Fruit fly (Drosophila melanogaster): ENCODE results near the gene Rim.

Gene Rim

dm6 chr3R:17846966-17847365 is 69.4 kb downstream of the Rim start (continued):
- TF ChIP-seq nmo (GFP tag; optimal IDR thresholded peaks at IDR 0.05) (peak; percentile 50), row (GFP tag; IDR thresholded peaks at IDR 0.05) (no peak), ro (GFP tag; IDR thresholded peaks at IDR 0.05) (no peak), Chrac-16 (GFP tag; optimal IDR thresholded peaks at IDR 0.05) (no peak), CG6791 (GFP tag; IDR thresholded peaks at IDR 0.05; ENCODE audit: partially characterized antibody) (peak; percentile 77), zen2 (GFP tag; IDR thresholded peaks at IDR 0.05; ENCODE audit: partially characterized antibody) (0 out of 3 replicates have a peak, but pooled peaks have one; percentile 7)

dm6 chr3R:17830528-17830927 is 85.8 kb downstream of the Rim start:
- TF ChIP-seq D (optimal IDR thresholded peaks at IDR 0.05), result no peak
- no peak for TF ChIP-seq D (GFP tag; optimal IDR thresholded peaks at IDR 0.05)
- TF ChIP-seq sc (optimal IDR thresholded peaks at IDR 0.05), result no peak
- no peak for TF ChIP-seq sc (GFP tag; optimal IDR thresholded peaks at IDR 0.05)
- no peak for TF ChIP-seq CG4707 (GFP tag; optimal IDR thresholded peaks at IDR 0.05)
- no peak for TF ChIP-seq bowl (GFP tag; IDR thresholded peaks at IDR 0.05)
- TF ChIP-seq CG7556 (GFP tag; optimal IDR thresholded peaks at IDR 0.05), result peak; percentile 18
- TF ChIP-seq Rx (GFP tag; IDR thresholded peaks at IDR 0.05), result no peak
- TF ChIP-seq pan (optimal IDR thresholded peaks at IDR 0.05), result no peak
- no peak for TF ChIP-seq pan (GFP tag; optimal IDR thresholded peaks at IDR 0.05 in 1 of 2, IDR thresholded peaks at IDR 0.05 in 1 of 2)
- no peak for TF ChIP-seq CG5953 (GFP tag; IDR thresholded peaks at IDR 0.05)
- TF ChIP-seq CG17361 (GFP tag; IDR thresholded peaks at IDR 0.05), result 0 out of 3 replicates have a peak, but pooled peaks have one; percentile 23
- peak; percentile 32 for TF ChIP-seq CG2678 (tag; optimal IDR thresholded peaks at IDR 0.05)
- TF ChIP-seq org-1 (GFP tag; optimal IDR thresholded peaks at IDR 0.05), result no peak
- TF ChIP-seq psq (GFP tag; optimal IDR thresholded peaks at IDR 0.05), result no peak
- peak; percentile 6 for TF ChIP-seq CG11504 (tag; optimal IDR thresholded peaks at IDR 0.05)
- TF ChIP-seq lola (GFP tag; optimal IDR thresholded peaks at IDR 0.05), result no peak
- no peak for TF ChIP-seq CG6683 (GFP tag; optimal IDR thresholded peaks at IDR 0.05)
- TF ChIP-seq CG18262 (tag; optimal IDR thresholded peaks at IDR 0.05), result peak; percentile 9
- TF ChIP-seq slp2 (GFP tag; optimal IDR thresholded peaks at IDR 0.05), result no peak
- TF ChIP-seq CkIIα-i1 (GFP tag; IDR thresholded peaks at IDR 0.05), result no peak
- no peak for TF ChIP-seq emc (GFP tag; optimal IDR thresholded peaks at IDR 0.05)
- peak; percentile 91 for TF ChIP-seq D19A (tag; optimal IDR thresholded peaks at IDR 0.05)
- peak; percentile 24 for TF ChIP-seq grau (tag; optimal IDR thresholded peaks at IDR 0.05)
- no peak for TF ChIP-seq Antp (GFP tag; optimal IDR thresholded peaks at IDR 0.05)
- TF ChIP-seq gem (tag; optimal IDR thresholded peaks at IDR 0.05), result peak; percentile 37
- no peak for TF ChIP-seq CG18764 (GFP tag; optimal IDR thresholded peaks at IDR 0.05)
- peak; percentile 3 for TF ChIP-seq CG8924 (tag; optimal IDR thresholded peaks at IDR 0.05)
- no peak for TF ChIP-seq aop (GFP tag; IDR thresholded peaks at IDR 0.05)
- no peak for TF ChIP-seq luna (GFP tag; optimal IDR thresholded peaks at IDR 0.05)
- no peak for TF ChIP-seq dmrt99B (tag; optimal IDR thresholded peaks at IDR 0.05)
- no peak for TF ChIP-seq CG17385 (GFP tag; optimal IDR thresholded peaks at IDR 0.05)
- TF ChIP-seq Meics (GFP tag; optimal IDR thresholded peaks at IDR 0.05), result no peak
- TF ChIP-seq CoRest (tag; optimal IDR thresholded peaks at IDR 0.05), result peak; percentile 11
- TF ChIP-seq CG2712 (tag; optimal IDR thresholded peaks at IDR 0.05), result peak; percentile 5
- TF ChIP-seq CG1529 (GFP tag; optimal IDR thresholded peaks at IDR 0.05), result no peak
- no peak for TF ChIP-seq dpn (GFP tag; optimal IDR thresholded peaks at IDR 0.05)
- TF ChIP-seq Six4 (GFP tag; optimal IDR thresholded peaks at IDR 0.05), result no peak
- TF ChIP-seq CG1602 (GFP tag; optimal IDR thresholded peaks at IDR 0.05), result no peak
- no peak for TF ChIP-seq usp (GFP tag; optimal IDR thresholded peaks at IDR 0.05)
- no peak for TF ChIP-seq CG11093 (GFP tag; IDR thresholded peaks at IDR 0.05)
- TF ChIP-seq CG11723 (GFP tag; optimal IDR thresholded peaks at IDR 0.05), result no peak
- no peak for TF ChIP-seq sob (GFP tag; IDR thresholded peaks at IDR 0.05)
- no peak for TF ChIP-seq jigr1 (GFP tag; IDR thresholded peaks at IDR 0.05)
- TF ChIP-seq pho (GFP tag; optimal IDR thresholded peaks at IDR 0.05), result no peak
